Worm (Caenorhabditis elegans): ENCODE results near the gene C39E9.7.

C39E9.7 gene

DNA sequence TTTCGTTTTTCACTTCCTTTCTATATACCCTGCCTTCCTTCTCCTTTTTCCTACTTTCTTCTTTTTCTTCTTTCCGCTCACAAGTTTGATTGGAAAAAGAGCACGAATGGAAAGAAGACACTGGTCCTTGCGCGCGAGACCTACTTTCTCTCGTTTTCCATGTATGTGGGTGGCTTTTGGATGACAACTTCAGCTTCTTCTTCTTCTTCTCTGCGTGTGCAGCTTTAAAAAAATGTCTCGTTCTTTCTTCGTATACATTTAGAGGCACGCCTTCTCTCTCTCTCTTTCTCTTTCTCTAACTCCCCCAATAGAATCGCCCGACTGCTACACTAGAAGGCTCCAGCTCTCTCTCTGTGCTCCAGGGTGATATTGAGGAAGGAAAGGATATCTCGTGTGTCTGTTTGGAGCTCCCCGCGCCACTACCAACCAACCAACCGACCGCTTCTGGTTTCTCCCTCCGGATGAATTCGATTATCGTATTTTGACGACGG is 50.6 kb downstream of the C39E9.7 start (continued):
- TF ChIP-seq nhr-23 (tag; optimal IDR thresholded peaks at IDR 0.05) (no peak), fos-1 (tag; optimal IDR thresholded peaks at IDR 0.05) (no peak), R02D3.7 (tag; optimal IDR thresholded peaks at IDR 0.05) (no peak), lsy-2 (tag; optimal IDR thresholded peaks at IDR 0.05) (peak; percentile 1 to 23), blmp-1 (tag; optimal IDR thresholded peaks at IDR 0.05; ENCODE audit: insufficient read depth) (no peak), zag-1 (tag; optimal IDR thresholded peaks at IDR 0.05) (peak; percentile 17), nhr-12 (tag; optimal IDR thresholded peaks at IDR 0.05) (no peak), peb-1 (tag; optimal IDR thresholded peaks at IDR 0.05) (no peak), skn-1 (tag; optimal IDR thresholded peaks at IDR 0.05) (no peak), ceh-16 (tag; optimal IDR thresholded peaks at IDR 0.05) (no peak), lin-39 (tag; optimal IDR thresholded peaks at IDR 0.05) (no peak), nhr-25 (tag; optimal IDR thresholded peaks at IDR 0.05) (no peak), unc-55 (GFP tag; optimal IDR thresholded peaks at IDR 0.05) (peak; percentile 75), elt-1 (tag; optimal IDR thresholded peaks at IDR 0.05) (no peak), unc-39 (tag; optimal IDR thresholded peaks at IDR 0.05) (no peak), ztf-4 (tag; optimal IDR thresholded peaks at IDR 0.05) (no peak), lin-11 (tag; optimal IDR thresholded peaks at IDR 0.05) (peak; percentile 2), nhr-237 (tag; optimal IDR thresholded peaks at IDR 0.05) (no peak), nhr-129 (tag; optimal IDR thresholded peaks at IDR 0.05) (peak; percentile 81), lin-13 (GFP tag; optimal IDR thresholded peaks at IDR 0.05) (peak; percentile 12)

DNA sequence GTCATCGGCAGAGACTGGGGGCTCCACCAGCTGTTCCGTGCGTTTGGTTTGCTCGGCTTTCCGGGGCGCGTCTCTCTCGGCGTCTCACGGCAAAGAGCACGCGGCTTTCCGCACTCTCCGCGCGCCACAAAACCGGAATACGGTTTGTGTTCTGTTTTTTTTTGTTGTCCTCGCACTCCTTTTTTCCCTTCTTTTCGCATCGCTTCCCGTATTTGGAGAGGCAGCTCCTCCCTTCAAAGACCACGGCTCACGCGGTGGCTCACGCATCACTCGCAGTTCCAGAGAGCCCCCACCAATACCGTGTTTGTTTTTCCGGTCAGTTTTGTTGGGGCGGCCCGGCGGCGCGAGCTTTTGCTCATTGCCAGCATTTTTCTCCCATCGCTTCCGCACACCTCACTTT is 53.6 kb downstream of the C39E9.7 start:
- TF ChIP-seq nhr-23 (tag; optimal IDR thresholded peaks at IDR 0.05) (no peak), nhr-237 (tag; optimal IDR thresholded peaks at IDR 0.05) (no peak), nhr-11 (tag; optimal IDR thresholded peaks at IDR 0.05) (no peak), blmp-1 (tag; optimal IDR thresholded peaks at IDR 0.05; ENCODE audit: insufficient read depth) (no peak), F13H6.1 (tag; optimal IDR thresholded peaks at IDR 0.05) (no peak), aly-2 (tag; optimal IDR thresholded peaks at IDR 0.05) (no peak), lin-13 (GFP tag; optimal IDR thresholded peaks at IDR 0.05) (no peak), elt-3 (tag; optimal IDR thresholded peaks at IDR 0.05) (no peak), unc-62 (GFP tag; optimal IDR thresholded peaks at IDR 0.05) (no peak), ztf-11 (tag; optimal IDR thresholded peaks at IDR 0.05) (no peak), mbf-1 (tag; optimal IDR thresholded peaks at IDR 0.05) (no peak), lin-11 (tag; optimal IDR thresholded peaks at IDR 0.05) (no peak), alr-1 (tag; optimal IDR thresholded peaks at IDR 0.05) (no peak), ceh-82 (tag; optimal IDR thresholded peaks at IDR 0.05) (no peak)
